Fruit fly (Drosophila melanogaster): Measurements from ENCODE around the gene mts.

The mts gene

dm6 chr2L:7799804-7800433 is 27.5 kb upstream of the mts start, which contains the start of the genes Herp and r2d2 (continued):
- peak; percentile 83 for TF ChIP-seq CG6808 (GFP tag; optimal IDR thresholded peaks at IDR 0.05)
- TF ChIP-seq esn (GFP tag; optimal IDR thresholded peaks at IDR 0.05), result peak; percentile 90
- TF ChIP-seq cyc (GFP tag; optimal IDR thresholded peaks at IDR 0.05), result peak; percentile 86
- peak; percentile 99 for TF ChIP-seq svp (GFP tag)
- TF ChIP-seq CG3919 (GFP tag; optimal IDR thresholded peaks at IDR 0.05), result peak; percentile 87
- peak; percentile 84 for TF ChIP-seq CG11294 (GFP tag; IDR thresholded peaks at IDR 0.05)
- TF ChIP-seq CG11762 (GFP tag; optimal IDR thresholded peaks at IDR 0.05; ENCODE audit: insufficient read depth), result peak; percentile 76
- peak; percentile 92 for TF ChIP-seq Eip78C (GFP tag)
- peak; percentile 79 for TF ChIP-seq CG1621 (tag; optimal IDR thresholded peaks at IDR 0.05)
- TF ChIP-seq CG8632 (GFP tag; optimal IDR thresholded peaks at IDR 0.05), result peak; percentile 77
- TF ChIP-seq Sox15 (GFP tag; optimal IDR thresholded peaks at IDR 0.05), result peak; percentile 86
- TF ChIP-seq ss (GFP tag; optimal IDR thresholded peaks at IDR 0.05), result peak; percentile 80 to 88
- TF ChIP-seq CG8119 (GFP tag; IDR thresholded peaks at IDR 0.05), result peak; percentile 70

dm6 chr2L:7807563-7807962 is 19.9 kb upstream of the mts start:
- no peak for TF ChIP-seq acj6 (GFP tag; optimal IDR thresholded peaks at IDR 0.05)
- TF ChIP-seq Lpt (GFP tag; optimal IDR thresholded peaks at IDR 0.05), result no peak
- TF ChIP-seq fkh (GFP tag; optimal IDR thresholded peaks at IDR 0.05), result no peak
- no peak for TF ChIP-seq dac (GFP tag; optimal IDR thresholded peaks at IDR 0.05)
- TF ChIP-seq Sox102F (GFP tag; optimal IDR thresholded peaks at IDR 0.05), result no peak
- TF ChIP-seq CG34406 (GFP tag; optimal IDR thresholded peaks at IDR 0.05), result no peak
- TF ChIP-seq achi (GFP tag; optimal IDR thresholded peaks at IDR 0.05), result no peak
- TF ChIP-seq Met (GFP tag; optimal IDR thresholded peaks at IDR 0.05), result no peak
- no peak for TF ChIP-seq CG3919 (GFP tag; optimal IDR thresholded peaks at IDR 0.05)
- no peak for TF ChIP-seq Sox14 (GFP tag; optimal IDR thresholded peaks at IDR 0.05)
- TF ChIP-seq Ets96B (tag; optimal IDR thresholded peaks at IDR 0.05), result no peak
- no peak for TF ChIP-seq CG6163 (GFP tag; IDR thresholded peaks at IDR 0.05)
- TF ChIP-seq eg (GFP tag; IDR thresholded peaks at IDR 0.05), result no peak
- no peak for TF ChIP-seq dsx (GFP tag; optimal IDR thresholded peaks at IDR 0.05; ENCODE audit: poor library complexity, severe bottlenecking)
- TF ChIP-seq CG15336 (GFP tag; IDR thresholded peaks at IDR 0.05), result no peak

dm6 chr2L:7808886-7809698 is 18.4 kb upstream of the mts start:
- no peak for TF ChIP-seq CG8119 (GFP tag; IDR thresholded peaks at IDR 0.05)
- TF ChIP-seq fd85E (GFP tag; optimal IDR thresholded peaks at IDR 0.05), result no peak
- no peak for TF ChIP-seq CG10669 (GFP tag; optimal IDR thresholded peaks at IDR 0.05)
- no peak for TF ChIP-seq CG3032 (tag; optimal IDR thresholded peaks at IDR 0.05)
- no peak for TF ChIP-seq CG3919 (GFP tag; optimal IDR thresholded peaks at IDR 0.05)
- TF ChIP-seq CG4318 (GFP tag; optimal IDR thresholded peaks at IDR 0.05), result no peak
- no peak for TF ChIP-seq CG32006 (GFP tag; optimal IDR thresholded peaks at IDR 0.05)
- no peak for TF ChIP-seq pdm3 (GFP tag; optimal IDR thresholded peaks at IDR 0.05)
- no peak for TF ChIP-seq Hr39 (GFP tag; optimal IDR thresholded peaks at IDR 0.05)
- TF ChIP-seq achi (GFP tag; optimal IDR thresholded peaks at IDR 0.05), result no peak
- no peak for TF ChIP-seq CG15336 (GFP tag; IDR thresholded peaks at IDR 0.05)
- no peak for TF ChIP-seq Eip75B (GFP tag; optimal IDR thresholded peaks at IDR 0.05)
- no peak for TF ChIP-seq CG8632 (GFP tag; optimal IDR thresholded peaks at IDR 0.05)
- TF ChIP-seq dsx (GFP tag; optimal IDR thresholded peaks at IDR 0.05; ENCODE audit: poor library complexity, severe bottlenecking), result peak; percentile 45
- TF ChIP-seq Ets21C (GFP tag; optimal IDR thresholded peaks at IDR 0.05), result no peak
- TF ChIP-seq dac (GFP tag; optimal IDR thresholded peaks at IDR 0.05), result no peak
- TF ChIP-seq CG6808 (GFP tag; optimal IDR thresholded peaks at IDR 0.05), result no peak
- no peak for TF ChIP-seq OdsH (GFP tag; optimal IDR thresholded peaks at IDR 0.05)
- TF ChIP-seq Hr38 (GFP tag; optimal IDR thresholded peaks at IDR 0.05), result no peak
- TF ChIP-seq CG16779 (tag; optimal IDR thresholded peaks at IDR 0.05), result peak; percentile 12
- TF ChIP-seq ss (GFP tag; optimal IDR thresholded peaks at IDR 0.05), result peak in 1 of 2 experiments; percentile 47
- no peak for TF ChIP-seq Smox (GFP tag; optimal IDR thresholded peaks at IDR 0.05)
- no peak for TF ChIP-seq CG6854 (GFP tag; optimal IDR thresholded peaks at IDR 0.05)
- no peak for TF ChIP-seq lz (GFP tag; optimal IDR thresholded peaks at IDR 0.05)
- peak; percentile 12; the same call in 1 of the 2 replicates for TF ChIP-seq CG11294 (GFP tag; IDR thresholded peaks at IDR 0.05)
- TF ChIP-seq Sox15 (GFP tag; optimal IDR thresholded peaks at IDR 0.05), result no peak
- TF ChIP-seq topi (GFP tag; optimal IDR thresholded peaks at IDR 0.05), result no peak
- no peak for TF ChIP-seq CG31627 (GFP tag; optimal IDR thresholded peaks at IDR 0.05)
- TF ChIP-seq Eip93F (GFP tag; optimal IDR thresholded peaks at IDR 0.05), result no peak
- TF ChIP-seq CG1621 (tag; optimal IDR thresholded peaks at IDR 0.05), result no peak
